Worm (Caenorhabditis elegans): ENCODE measurements around the gene srw-127.

srw-127 gene

ce11 chrV:7036475-7036874 is 23.8 kb downstream of the srw-127 start, which contains the start of gene twk-11:
Gene twk-11, minus strand, starts transcription at chrV:7036575.
- TF ChIP-seq skn-1 (tag; optimal IDR thresholded peaks at IDR 0.05) (no peak), nhr-28 (tag; optimal IDR thresholded peaks at IDR 0.05) (no peak)

- TF ChIP-seq lsy-12 (tag; optimal IDR thresholded peaks at IDR 0.05), result no peak
- TF ChIP-seq ztf-11 (tag; optimal IDR thresholded peaks at IDR 0.05), result no peak
- TF ChIP-seq sea-2 (GFP tag; optimal IDR thresholded peaks at IDR 0.05), result no peak
- TF ChIP-seq ZK546.5 (tag; optimal IDR thresholded peaks at IDR 0.05), result no peak
- no peak for TF ChIP-seq nhr-12 (tag; optimal IDR thresholded peaks at IDR 0.05)
- no peak for TF ChIP-seq nhr-237 (tag; optimal IDR thresholded peaks at IDR 0.05)
- TF ChIP-seq unc-39 (tag; optimal IDR thresholded peaks at IDR 0.05), result no peak
- no peak for TF ChIP-seq nhr-76 (tag; optimal IDR thresholded peaks at IDR 0.05)
- TF ChIP-seq lin-39 (tag; optimal IDR thresholded peaks at IDR 0.05), result no peak
- TF ChIP-seq fkh-10 (GFP tag; optimal IDR thresholded peaks at IDR 0.05), result no peak
- TF ChIP-seq nhr-67 (tag; optimal IDR thresholded peaks at IDR 0.05), result no peak
- no peak for TF ChIP-seq nhr-43 (tag; optimal IDR thresholded peaks at IDR 0.05; ENCODE audit: poor library complexity, severe bottlenecking)
- no peak for TF ChIP-seq nhr-28 (tag; optimal IDR thresholded peaks at IDR 0.05)
- no peak for TF ChIP-seq pha-4 (tag; optimal IDR thresholded peaks at IDR 0.05)
- no peak for TF ChIP-seq nhr-77 (tag; optimal IDR thresholded peaks at IDR 0.05)
These were observed 33.3 kb downstream of the srw-127 start, which contains the start of gene F20A1.2 for ce11 chrV:7046005-7046404. Gene F20A1.2, plus strand, starts transcription at chrV:7046305.

DNA sequence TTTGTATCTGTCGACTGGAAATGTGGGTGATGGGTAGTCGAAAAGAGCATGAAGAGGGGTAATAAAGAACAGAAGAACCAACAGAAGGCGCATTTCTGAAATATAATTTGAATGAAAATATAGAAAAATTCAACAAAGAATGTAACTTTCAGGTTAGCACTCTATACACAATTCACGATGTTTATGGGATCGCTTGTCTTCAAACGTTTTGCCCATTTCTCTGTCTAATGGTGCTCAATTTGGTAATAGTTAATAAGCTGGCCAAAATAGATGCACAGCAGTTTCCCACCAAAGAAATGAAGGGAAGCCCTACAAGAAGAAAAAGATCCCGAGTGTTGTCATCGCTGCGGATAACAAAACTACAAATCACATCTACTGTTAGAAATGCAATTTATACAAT is 34.8 kb downstream of the srw-127 start, which contains the start of gene F20A1.8:
Gene F20A1.8, minus strand, starts transcription at position 101 of the 400 bp plus-strand sequence.
- TF ChIP-seq nhr-23 (tag; optimal IDR thresholded peaks at IDR 0.05), result no peak
- no peak for TF ChIP-seq elt-1 (tag; optimal IDR thresholded peaks at IDR 0.05)
- no peak for TF ChIP-seq ZK546.5 (tag; optimal IDR thresholded peaks at IDR 0.05)
- no peak for TF ChIP-seq ztf-11 (tag; optimal IDR thresholded peaks at IDR 0.05)

DNA sequence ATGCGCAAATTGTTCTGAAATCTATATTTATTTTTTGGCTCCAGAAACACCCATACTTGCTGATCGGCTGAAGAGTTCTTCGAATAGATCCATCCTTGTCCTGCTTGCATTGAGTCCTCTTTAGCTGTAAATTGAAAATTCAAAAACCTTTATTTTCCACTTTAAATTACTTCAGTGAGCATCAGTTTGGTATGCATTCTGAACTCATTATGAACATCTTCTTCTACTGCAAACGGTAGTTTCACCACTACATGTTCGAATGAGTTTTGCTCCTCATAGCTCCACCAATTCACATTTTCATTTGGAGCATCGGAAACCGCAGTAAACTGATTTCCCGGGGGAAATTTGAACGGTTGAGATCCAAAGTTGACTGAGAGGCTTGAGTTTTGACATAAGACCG is 37.4 kb downstream of the srw-127 start:
- TF ChIP-seq lin-39 (tag; optimal IDR thresholded peaks at IDR 0.05), result no peak
- no peak for TF ChIP-seq egl-27 (tag; optimal IDR thresholded peaks at IDR 0.05)
- TF ChIP-seq elt-3 (tag; optimal IDR thresholded peaks at IDR 0.05), result no peak
- no peak for TF ChIP-seq nfya-1 (tag; optimal IDR thresholded peaks at IDR 0.05; ENCODE audit: insufficient read depth)
- TF ChIP-seq elt-1 (tag; optimal IDR thresholded peaks at IDR 0.05), result no peak
- TF ChIP-seq egl-5 (tag; optimal IDR thresholded peaks at IDR 0.05), result no peak
- TF ChIP-seq daf-12 (tag; optimal IDR thresholded peaks at IDR 0.05), result no peak
- no peak for TF ChIP-seq ceh-16 (tag; optimal IDR thresholded peaks at IDR 0.05)
- no peak for TF ChIP-seq ceh-28 (tag; optimal IDR thresholded peaks at IDR 0.05)
- TF ChIP-seq ama-1 (optimal IDR thresholded peaks at IDR 0.05), result no peak
- no peak for TF ChIP-seq nhr-12 (tag; optimal IDR thresholded peaks at IDR 0.05)
- no peak for TF ChIP-seq skn-1 (tag; optimal IDR thresholded peaks at IDR 0.05)
- no peak for TF ChIP-seq ceh-82 (tag; optimal IDR thresholded peaks at IDR 0.05)
- no peak for TF ChIP-seq nhr-28 (tag; optimal IDR thresholded peaks at IDR 0.05)
- no peak for TF ChIP-seq hmg-11 (tag; optimal IDR thresholded peaks at IDR 0.05)
- no peak for TF ChIP-seq eor-1 (tag; optimal IDR thresholded peaks at IDR 0.05)
- no peak for TF ChIP-seq mdl-1 (tag; optimal IDR thresholded peaks at IDR 0.05)
- no peak for TF ChIP-seq nhr-76 (tag; optimal IDR thresholded peaks at IDR 0.05)
- TF ChIP-seq lin-15B (tag; optimal IDR thresholded peaks at IDR 0.05), result no peak

DNA sequence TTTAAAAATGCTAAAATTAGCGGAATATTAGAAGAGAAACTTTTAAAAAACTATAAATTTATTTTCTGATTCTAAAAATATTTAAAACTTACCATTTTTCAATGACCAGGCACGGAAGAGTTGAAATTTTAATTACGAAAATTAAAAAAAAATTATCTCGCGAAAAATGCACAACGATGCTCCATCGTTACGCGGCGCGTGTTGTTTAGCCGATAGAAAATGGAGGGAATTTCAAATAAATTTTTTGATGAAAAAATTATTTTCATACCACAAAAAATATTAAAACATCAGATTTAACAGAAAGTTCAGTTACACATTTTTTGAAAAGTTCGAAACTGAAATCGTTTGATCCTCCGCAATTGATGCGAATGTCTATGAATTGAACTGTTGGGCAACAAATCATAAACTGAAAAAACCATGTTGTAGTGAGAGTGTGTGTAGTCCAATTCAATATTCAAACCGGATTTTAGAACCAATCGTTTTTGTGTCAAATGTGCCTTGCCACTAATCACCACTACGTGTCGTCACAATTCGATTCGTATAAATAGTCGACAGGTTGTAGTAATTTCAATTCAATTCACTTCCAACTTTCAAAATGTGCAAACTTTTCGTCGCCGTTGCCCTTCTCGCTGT is 38.5 kb downstream of the srw-127 start, which contains the start of the genes tofu-2 and spig-1:
Gene tofu-2, minus strand, starts transcription at position 116 of the 633 bp plus-strand sequence.
Gene spig-1, plus strand, starts transcription at position 583 of the 633 bp plus-strand sequence.
- TF ChIP-seq pha-4 (tag; optimal IDR thresholded peaks at IDR 0.05), result no peak
- no peak for TF ChIP-seq ztf-4 (tag; optimal IDR thresholded peaks at IDR 0.05)
- TF ChIP-seq zag-1 (tag; optimal IDR thresholded peaks at IDR 0.05), result no peak
- no peak for TF ChIP-seq R02D3.7 (tag; optimal IDR thresholded peaks at IDR 0.05)
- no peak for TF ChIP-seq nfya-1 (tag; optimal IDR thresholded peaks at IDR 0.05; ENCODE audit: insufficient read depth)
- TF ChIP-seq nhr-23 (tag; optimal IDR thresholded peaks at IDR 0.05), result no peak
- TF ChIP-seq eor-1 (tag; optimal IDR thresholded peaks at IDR 0.05), result no peak
- TF ChIP-seq lsy-12 (tag; optimal IDR thresholded peaks at IDR 0.05), result no peak
- no peak for TF ChIP-seq nhr-25 (tag; optimal IDR thresholded peaks at IDR 0.05)
- no peak for TF ChIP-seq mdl-1 (tag; optimal IDR thresholded peaks at IDR 0.05)
- TF ChIP-seq fos-1 (tag; optimal IDR thresholded peaks at IDR 0.05), result no peak
- no peak for TF ChIP-seq mml-1 (tag; optimal IDR thresholded peaks at IDR 0.05)
- TF ChIP-seq ceh-82 (tag; optimal IDR thresholded peaks at IDR 0.05), result no peak
- TF ChIP-seq elt-3 (tag; optimal IDR thresholded peaks at IDR 0.05), result no peak
- TF ChIP-seq skn-1 (tag; optimal IDR thresholded peaks at IDR 0.05), result no peak
- TF ChIP-seq nhr-237 (tag; optimal IDR thresholded peaks at IDR 0.05), result no peak
- no peak for TF ChIP-seq elt-2 (tag; optimal IDR thresholded peaks at IDR 0.05)
- TF ChIP-seq tbx-2 (tag; optimal IDR thresholded peaks at IDR 0.05), result no peak
- TF ChIP-seq hmg-11 (tag; optimal IDR thresholded peaks at IDR 0.05), result no peak
- no peak for TF ChIP-seq nhr-11 (tag; optimal IDR thresholded peaks at IDR 0.05)
